Fruit fly (Drosophila melanogaster) whole organism, embryonic: ENCODE measurements around the gene LpR1.

Experiments used
- CG10321 ChIP-seq: fragments of 200-800 bp; sonication (Bioruptor generic); IDR thresholded peaks from 2 replicates; pipeline ENCODE4 v1.3.6; 2022; ENCODE audit warnings: missing biosample characterization, missing genetic modification characterization
- CG11504 ChIP-seq: fragments of 200-800 bp; sonication (Bioruptor generic); optimal IDR thresholded peaks from 3 replicates; lab custom pipeline; 2019; ENCODE audit warnings: missing biosample characterization, mild to moderate bottlenecking, missing genetic modification characterization, moderate library complexity
- CG12769 ChIP-seq: fragments of 200-800 bp; sonication (Bioruptor generic); optimal IDR thresholded peaks from 2 replicates; lab custom pipeline; 2019; ENCODE audit warnings: missing biosample characterization, mild to moderate bottlenecking, missing genetic modification characterization, moderate library complexity
- CG12942 ChIP-seq: fragments of 200-800 bp; sonication (Bioruptor generic); optimal IDR thresholded peaks from 3 replicates; lab custom pipeline; 2016; ENCODE audit warnings: missing biosample characterization, missing genetic modification characterization
- CG15073 ChIP-seq: fragments of 200-800 bp; sonication (Bioruptor generic); optimal IDR thresholded peaks from 2 replicates; lab custom pipeline; 2016; ENCODE audit warnings: missing biosample characterization, missing genetic modification characterization
- CG18599 ChIP-seq: fragments of 200-800 bp; sonication (Bioruptor generic); optimal IDR thresholded peaks from 3 replicates; lab custom pipeline; 2017; ENCODE audit warnings: missing biosample characterization, missing genetic modification characterization, mild to moderate bottlenecking, moderate library complexity, missing genetic modification reagents
- CG2120 ChIP-seq: fragments of 200-800 bp; sonication (Bioruptor generic); optimal IDR thresholded peaks from 3 replicates; lab custom pipeline; 2016; ENCODE audit warnings: missing biosample characterization, missing genetic modification characterization
- CG2678 ChIP-seq: fragments of 200-800 bp; sonication (Bioruptor generic); optimal IDR thresholded peaks from 3 replicates; lab custom pipeline; 2019; ENCODE audit warnings: missing biosample characterization, mild to moderate bottlenecking, missing genetic modification characterization, moderate library complexity
- CG4730 ChIP-seq: fragments of 200-800 bp; sonication (Bioruptor generic); IDR thresholded peaks from 2 replicates; pipeline ENCODE4 v1.3.6; 2022; ENCODE audit warnings: missing biosample characterization, missing genetic modification characterization
- CG6683 ChIP-seq: fragments of 200-800 bp; sonication (Bioruptor generic); optimal IDR thresholded peaks from 2 replicates; lab custom pipeline; 2017; ENCODE audit warnings: missing biosample characterization, mild to moderate bottlenecking, missing genetic modification characterization, missing genetic modification reagents
- CG6689 ChIP-seq: fragments of 200-800 bp; sonication (Bioruptor generic); IDR thresholded peaks from 2 replicates; pipeline ENCODE4 v1.3.6; 2022; ENCODE audit warnings: missing biosample characterization, missing genetic modification characterization
- CG7745 ChIP-seq: fragments of 200-800 bp; sonication (Bioruptor generic); optimal IDR thresholded peaks from 2 replicates; lab custom pipeline; 2018; ENCODE audit warnings: missing biosample characterization, mild to moderate bottlenecking, missing genetic modification characterization, moderate library complexity
- CG8290 ChIP-seq, 3 experiments: fragments of 200-800 bp; sonication (Bioruptor generic); optimal IDR thresholded peaks; 2 replicates each; lab custom pipeline; 2016 to 2019; ENCODE audit warnings: missing biosample characterization in 3 of 3, missing genetic modification characterization in 3 of 3, mild to moderate bottlenecking in 2 of 3, moderate library complexity in 1 of 3
- CG8944 ChIP-seq: fragments of 200-800 bp; sonication (Bioruptor generic); optimal IDR thresholded peaks from 3 replicates; lab custom pipeline; 2016; ENCODE audit warnings: missing biosample characterization, missing genetic modification characterization
- CTCF ChIP-seq: fragments of 200-800 bp; sonication (Bioruptor generic); optimal IDR thresholded peaks from 2 replicates; lab custom pipeline; 2017; ENCODE audit warnings: missing biosample characterization, mild to moderate bottlenecking, missing genetic modification characterization, moderate library complexity
- D19B ChIP-seq: fragments of 200-800 bp; sonication (Bioruptor generic); optimal IDR thresholded peaks from 2 replicates; lab custom pipeline; 2017; ENCODE audit warnings: missing biosample characterization, mild to moderate bottlenecking, missing genetic modification characterization
- Dbx ChIP-seq: fragments of 200-800 bp; sonication (Bioruptor generic); IDR thresholded peaks from 3 replicates; pipeline ENCODE4 v1.3.6; 2022; ENCODE audit warnings: missing biosample characterization, missing genetic modification characterization
- Deaf1 ChIP-seq: fragments of 200-800 bp; optimal IDR thresholded peaks from 3 replicates; lab custom pipeline; 2019; ENCODE audit warnings: missing biosample characterization, mild to moderate bottlenecking, missing genetic modification characterization, moderate library complexity
- Dip3 ChIP-seq: fragments of 200-800 bp; sonication (Bioruptor generic); optimal IDR thresholded peaks from 3 replicates; lab custom pipeline; 2016; ENCODE audit warnings: missing biosample characterization, missing genetic modification characterization
- Ets65A ChIP-seq: fragments of 200-800 bp; sonication (Bioruptor generic); peaks from one replicate; lab custom pipeline; 2016; ENCODE audit warnings: missing biosample characterization, missing genetic modification characterization
- Hmr ChIP-seq: fragments of 200-800 bp; sonication (Bioruptor generic); optimal IDR thresholded peaks from 3 replicates; lab custom pipeline; 2017; ENCODE audit warnings: mild to moderate bottlenecking, missing biosample characterization, missing genetic modification reagents, missing genetic modification characterization
- Hr51 ChIP-seq, 2 experiments: fragments of 200-800 bp; sonication (Bioruptor generic); optimal IDR thresholded peaks; 2 replicates in 1 of 2; 3 replicates in 1 of 2; lab custom pipeline; 2016 to 2018; ENCODE audit warnings: missing biosample characterization in 2 of 2, missing genetic modification characterization in 2 of 2, mild to moderate bottlenecking in 1 of 2, moderate library complexity in 1 of 2
- Med ChIP-seq: fragments of 200-800 bp; sonication (Bioruptor generic); peaks from one replicate; lab custom pipeline; 2016; ENCODE audit warnings: missing biosample characterization, missing genetic modification characterization, mild to moderate bottlenecking, inconsistent platforms, moderate library complexity
- Meics ChIP-seq: fragments of 200-800 bp; sonication (Bioruptor generic); optimal IDR thresholded peaks from 2 replicates; lab custom pipeline; 2017; ENCODE audit warnings: missing biosample characterization, mild to moderate bottlenecking, missing genetic modification characterization
- Ptx1 ChIP-seq: fragments of 200-800 bp; sonication (Bioruptor generic); IDR thresholded peaks from 2 replicates; pipeline ENCODE4 v1.3.6; 2022; ENCODE audit warnings: missing biosample characterization, missing genetic modification characterization
- Rfx ChIP-seq: fragments of 200-800 bp; sonication (Bioruptor generic); IDR thresholded peaks from 2 replicates; pipeline ENCODE4 v1.3.6; 2022; ENCODE audit warnings: missing biosample characterization, missing genetic modification characterization
- Sox102F ChIP-seq: fragments of 200-800 bp; sonication (Bioruptor generic); optimal IDR thresholded peaks from 2 replicates; lab custom pipeline; 2018; ENCODE audit warnings: missing biosample characterization, mild to moderate bottlenecking, missing genetic modification characterization, moderate library complexity
- aop ChIP-seq: fragments of 200-800 bp; sonication (Bioruptor generic); IDR thresholded peaks from 2 replicates; pipeline ENCODE4 v1.3.6; 2022; ENCODE audit warnings: missing biosample characterization, missing genetic modification characterization
- ase ChIP-seq: fragments of 200-800 bp; sonication (Bioruptor generic); IDR thresholded peaks from 3 replicates; pipeline ENCODE4 v1.3.6; 2022; ENCODE audit warnings: missing biosample characterization, missing genetic modification characterization
- dmrt99B ChIP-seq: fragments of 200-800 bp; sonication (Bioruptor generic); optimal IDR thresholded peaks from 2 replicates; lab custom pipeline; 2018; ENCODE audit warnings: missing biosample characterization, mild to moderate bottlenecking, missing genetic modification characterization, moderate library complexity
- dysf ChIP-seq: fragments of 200-800 bp; sonication (Bioruptor generic); IDR thresholded peaks from 3 replicates; pipeline ENCODE4 v1.3.6; 2022; ENCODE audit warnings: missing biosample characterization, missing genetic modification characterization
- gem ChIP-seq: fragments of 200-800 bp; sonication (Bioruptor generic); optimal IDR thresholded peaks from 2 replicates; lab custom pipeline; 2019; ENCODE audit warnings: missing biosample characterization, mild to moderate bottlenecking, missing genetic modification characterization, moderate library complexity
- ind ChIP-seq: fragments of 200-800 bp; sonication (Bioruptor generic); optimal IDR thresholded peaks from 3 replicates; lab custom pipeline; 2016; ENCODE audit warnings: missing biosample characterization, missing genetic modification characterization
- lab ChIP-seq: fragments of 200-800 bp; sonication (Bioruptor generic); optimal IDR thresholded peaks from 3 replicates; lab custom pipeline; 2017; ENCODE audit warnings: missing biosample characterization, missing genetic modification characterization, mild to moderate bottlenecking, moderate library complexity, missing genetic modification reagents
- lmd ChIP-seq: fragments of 200-800 bp; sonication (Bioruptor generic); IDR thresholded peaks from 2 replicates; pipeline ENCODE4 v1.3.6; 2022; ENCODE audit warnings: missing biosample characterization, missing genetic modification characterization
- mirr ChIP-seq: fragments of 200-800 bp; sonication (Bioruptor generic); optimal IDR thresholded peaks from 3 replicates; lab custom pipeline; 2018; ENCODE audit warnings: missing biosample characterization, mild to moderate bottlenecking, missing genetic modification characterization
- nau ChIP-seq: fragments of 200-800 bp; sonication (Bioruptor generic); optimal IDR thresholded peaks from 3 replicates; lab custom pipeline; 2017; ENCODE audit warnings: missing biosample characterization, mild to moderate bottlenecking, missing genetic modification characterization, missing genetic modification reagents
- pan ChIP-seq, 4 experiments: fragments of >200 bp in 3 of 4; fragments of 200-800 bp in 1 of 4; sonication (Bioruptor generic) in 1 of 4; optimal IDR thresholded peaks in 3 of 4; IDR thresholded peaks in 1 of 4; 2 replicates each; pipeline versions ENCODE4 v1.3.6 to Lab custom; 2017 to 2022; ENCODE audit warnings: missing biosample characterization in 2 of 4, missing genetic modification characterization in 2 of 4, mixed read lengths in 1 of 4
- prd ChIP-seq, 3 experiments: fragments of >200 bp in 2 of 3; fragments of 200-800 bp in 1 of 3; sonication (Bioruptor generic) in 1 of 3; optimal IDR thresholded peaks in 2 of 3; IDR thresholded peaks in 1 of 3; 2 replicates in 2 of 3; 3 replicates in 1 of 3; pipeline versions ENCODE4 v1.3.6 to Lab custom; 2017 to 2022; ENCODE audit warnings: missing biosample characterization in 1 of 3, missing genetic modification characterization in 1 of 3
- row ChIP-seq: fragments of 200-800 bp; sonication (Bioruptor generic); IDR thresholded peaks from 3 replicates; pipeline ENCODE4 v1.3.6; 2022; ENCODE audit warnings: missing biosample characterization, missing genetic modification characterization
- run ChIP-seq: fragments of 200-800 bp; sonication (Bioruptor generic); optimal IDR thresholded peaks from 3 replicates; lab custom pipeline; 2018; ENCODE audit warnings: missing biosample characterization, mild to moderate bottlenecking, missing genetic modification characterization
- scrt ChIP-seq: fragments of 200-800 bp; sonication (Bioruptor generic); optimal IDR thresholded peaks from 2 replicates; lab custom pipeline; 2018; ENCODE audit warnings: missing biosample characterization, mild to moderate bottlenecking, missing genetic modification characterization, moderate library complexity
- sens ChIP-seq: fragments of 200-800 bp; sonication (Bioruptor generic); peaks from one replicate; lab custom pipeline; 2016; ENCODE audit warnings: missing biosample characterization, missing genetic modification characterization
- sob ChIP-seq: fragments of 200-800 bp; sonication (Bioruptor generic); IDR thresholded peaks from 2 replicates; pipeline ENCODE4 v1.3.6; 2022; ENCODE audit warnings: missing biosample characterization, missing genetic modification characterization
- sqz ChIP-seq: fragments of 200-800 bp; sonication (Bioruptor generic); optimal IDR thresholded peaks from 3 replicates; lab custom pipeline; 2018; ENCODE audit warnings: missing biosample characterization, mild to moderate bottlenecking, missing genetic modification characterization
- zf30C ChIP-seq: fragments of 200-800 bp; sonication (Bioruptor generic); optimal IDR thresholded peaks from 3 replicates; lab custom pipeline; 2018; ENCODE audit warnings: missing biosample characterization, mild to moderate bottlenecking, missing genetic modification characterization

LpR1 gene

dm6 chr3R:25720024-25720574 lies 42.8 kb downstream of the LpR1 start (continued):
- TF ChIP-seq Deaf1 (tag; lab: Kevin White, UChicago) (peak; percentile 25), mirr (GFP tag; lab: Kevin White, UChicago) (peak; percentile 27), sqz (no peak), CG10321 (no peak)

- TF ChIP-seq D19B, result peak; percentile 49
- TF ChIP-seq CTCF, result no peak
- peak; percentile 3 for TF ChIP-seq gem
- TF ChIP-seq CG15073 (GFP tag; lab: Kevin White, UChicago), result no peak
- peak; percentile 3 for TF ChIP-seq dmrt99B (tag; lab: Kevin White, UChicago)
- TF ChIP-seq Dip3 (GFP tag; lab: Kevin White, UChicago), result peak; percentile 8
- peak; percentile 55 for TF ChIP-seq CG18599 (GFP tag; lab: Kevin White, UChicago)
- no peak for TF ChIP-seq CG6683 (GFP tag; lab: Kevin White, UChicago)
- TF ChIP-seq CG8290 (GFP tag; optimal IDR thresholded peaks at IDR 0.05; lab: Kevin White, UChicago), result no peak
- TF ChIP-seq CG8290 (tag; optimal IDR thresholded peaks at IDR 0.05; lab: Kevin White, UChicago), result peak in 1 of 2 experiments; percentile 39
- TF ChIP-seq aop (GFP tag; lab: Robert Waterston, UW), result no peak
- TF ChIP-seq Sox102F (GFP tag; lab: Kevin White, UChicago), result peak; percentile 14
- TF ChIP-seq lmd (GFP tag; lab: Robert Waterston, UW), result peak; percentile 48
- 0 out of 2 replicates have a peak, but pooled peaks have one; percentile 9 for TF ChIP-seq CG4730 (GFP tag; lab: Robert Waterston, UW)
- TF ChIP-seq CG12942 (GFP tag; lab: Kevin White, UChicago), result no peak
- TF ChIP-seq CG6689 (GFP tag; lab: Robert Waterston, UW), result 0 out of 2 replicates have a peak, but pooled peaks have one; percentile 27
- no peak for TF ChIP-seq CG7745 (tag; lab: Kevin White, UChicago)
- no peak for TF ChIP-seq nau
- TF ChIP-seq Hr51 (GFP tag; optimal IDR thresholded peaks at IDR 0.05; lab: Kevin White, UChicago), result peak in 1 of 2 experiments; percentile 14
- TF ChIP-seq row, result peak; percentile 51; the same call in 2 of the 3 replicates
- TF ChIP-seq ind (GFP tag; lab: Kevin White, UChicago), result peak; percentile 9
- TF ChIP-seq zf30C (GFP tag; lab: Kevin White, UChicago), result no peak
- TF ChIP-seq CG8944 (GFP tag; lab: Kevin White, UChicago), result no peak
- TF ChIP-seq Hmr (GFP tag; lab: Kevin White, UChicago), result peak; percentile 38
- peak; percentile 91 for TF ChIP-seq Ets65A (GFP tag; lab: Kevin White, UChicago)
- peak; percentile 16 for TF ChIP-seq Meics (GFP tag; lab: Kevin White, UChicago)
- peak; percentile 30 for TF ChIP-seq CG12769 (tag; lab: Kevin White, UChicago)
- no peak for TF ChIP-seq prd (optimal IDR thresholded peaks at IDR 0.05; lab: Kevin White, UChicago)
- TF ChIP-seq prd (GFP tag; IDR thresholded peaks at IDR 0.05; lab: Robert Waterston, UW), result peak; percentile 30; the same call in 1 of the 3 replicates
- peak; percentile 51 for TF ChIP-seq sens
- peak; percentile 19; the same call in 1 of the 2 replicates for TF ChIP-seq Ptx1
- peak; percentile 70 for TF ChIP-seq Med (GFP tag; lab: Kevin White, UChicago)
- 0 out of 3 replicates have a peak, but pooled peaks have one; percentile 43 for TF ChIP-seq dysf (GFP tag; lab: Robert Waterston, UW)
- peak; percentile 34 for TF ChIP-seq CG2678 (tag; lab: Kevin White, UChicago)
- TF ChIP-seq lab (GFP tag; lab: Kevin White, UChicago), result peak; percentile 44
- TF ChIP-seq scrt (GFP tag; lab: Kevin White, UChicago), result peak; percentile 20
- peak; percentile 33; the same call in 1 of the 3 replicates for TF ChIP-seq ase (GFP tag; lab: Robert Waterston, UW)
- TF ChIP-seq Rfx (GFP tag; lab: Robert Waterston, UW), result peak; percentile 28; the same call in 1 of the 2 replicates
- TF ChIP-seq CG2120 (GFP tag; lab: Kevin White, UChicago), result peak; percentile 54
- TF ChIP-seq CG11504 (tag; lab: Kevin White, UChicago), result peak; percentile 30
- no peak for TF ChIP-seq run (tag; lab: Kevin White, UChicago)
- TF ChIP-seq sob, result peak; percentile 8; the same call in 1 of the 2 replicates
- no peak for TF ChIP-seq pan (optimal IDR thresholded peaks at IDR 0.05; lab: Kevin White, UChicago)
- peak in 1 of 2 experiments; percentile 32 for TF ChIP-seq pan (GFP tag; optimal IDR thresholded peaks at IDR 0.05 in 1 of 2, IDR thresholded peaks at IDR 0.05 in 1 of 2)
- 0 out of 3 replicates have a peak, but pooled peaks have one; percentile 14 for TF ChIP-seq Dbx (GFP tag; lab: Robert Waterston, UW)
Observed at dm6 chr3R:25694167-25694689, 68.7 kb downstream of the LpR1 start.
